Worm (Caenorhabditis elegans): ENCODE measurements around the gene str-33.

The str-33 gene

DNA sequence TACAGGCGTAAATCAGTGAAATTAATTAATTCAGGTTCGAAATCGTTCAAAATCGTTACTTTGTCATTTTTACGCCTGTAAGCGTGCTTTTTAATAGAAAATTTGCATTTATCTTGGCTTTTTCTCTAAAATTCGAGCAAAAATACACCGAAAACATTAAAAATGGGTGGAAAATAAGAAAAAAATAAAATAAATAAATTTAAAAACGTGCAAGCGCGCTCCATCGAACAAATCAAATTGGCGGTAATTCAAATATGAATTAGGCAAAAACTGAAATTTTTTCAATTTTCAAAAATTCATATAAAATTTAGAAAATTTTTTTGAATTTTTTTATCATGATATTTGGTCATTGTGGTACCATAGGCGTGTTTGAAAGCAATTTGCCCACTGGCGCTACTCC, 36.6 kb upstream of the str-33 start:
- peak; percentile 55; the same call in 1 of the 2 replicates for TF ChIP-seq mcd-1 (GFP tag; IDR thresholded peaks at IDR 0.05)

DNA sequence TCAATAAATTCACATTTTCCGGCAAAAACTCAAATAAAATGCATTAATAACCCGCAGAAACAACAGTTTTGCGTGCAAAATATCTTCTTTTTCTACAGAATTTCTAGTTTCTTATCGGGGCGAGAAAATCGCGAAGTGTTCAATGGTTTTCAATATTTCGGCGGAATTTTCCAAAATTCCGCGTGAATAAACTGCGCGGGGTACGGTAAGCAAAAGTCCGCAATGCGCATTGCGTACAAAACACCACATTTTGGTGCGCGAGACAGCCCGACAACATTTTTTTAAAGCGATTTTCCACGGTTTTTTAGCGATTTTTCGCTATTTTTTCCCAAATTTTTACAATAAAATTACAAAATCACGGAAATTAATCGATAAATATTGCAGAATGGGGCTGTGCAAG, 33.9 kb upstream of the str-33 start, which contains the start of gene Y45G12B.2:
Gene Y45G12B.2, plus strand, starts transcription at position 383 of the 400 bp plus-strand sequence.
- TF ChIP-seq madf-10 (tag; optimal IDR thresholded peaks at IDR 0.05) (no peak), dox-1 (GFP tag; IDR thresholded peaks at IDR 0.05) (peak; percentile 81), F22D6.2 (tag; optimal IDR thresholded peaks at IDR 0.05) (no peak), lsl-1 (GFP tag; optimal IDR thresholded peaks at IDR 0.05) (peak; percentile 93), tlf-1 (GFP tag; optimal IDR thresholded peaks at IDR 0.05) (no peak), lin-35 (GFP tag; optimal IDR thresholded peaks at IDR 0.05) (peak in 1 of 3 experiments; percentile 57), B0336.3 (GFP tag; IDR thresholded peaks at IDR 0.05) (peak; percentile 53; the same call in 1 of the 2 replicates), mcd-1 (GFP tag; IDR thresholded peaks at IDR 0.05) (peak; percentile 75), tbp1 (GFP tag; optimal IDR thresholded peaks at IDR 0.05) (peak; percentile 41), athp-1 (tag; optimal IDR thresholded peaks at IDR 0.05) (peak; percentile 6), B0019.2 (GFP tag; conservative IDR thresholded peaks at IDR 0.05) (no peak), ama-1 (optimal IDR thresholded peaks at IDR 0.05) (no peak), ama-1 (GFP tag; optimal IDR thresholded peaks at IDR 0.05) (no peak), lsy-27 (tag; optimal IDR thresholded peaks at IDR 0.05; ENCODE audit: borderline replicate concordance, insufficient read depth) (no peak), hmg-1.2 (GFP tag; IDR thresholded peaks at IDR 0.05) (peak; percentile 46; the same call in 1 of the 2 replicates), F33H1.4 (GFP tag; IDR thresholded peaks at IDR 0.05) (peak; percentile 37), ceh-100 (GFP tag; IDR thresholded peaks at IDR 0.05) (no peak), lin-54 (GFP tag; optimal IDR thresholded peaks at IDR 0.05) (peak; percentile 73), B0035.1 (tag; optimal IDR thresholded peaks at IDR 0.05) (no peak), C17E4.6 (GFP tag; IDR thresholded peaks at IDR 0.05) (peak; percentile 59; the same call in 1 of the 2 replicates), F23B12.7 (tag; optimal IDR thresholded peaks at IDR 0.05; ENCODE audit: insufficient read depth) (peak; percentile 88), nhr-90 (tag; optimal IDR thresholded peaks at IDR 0.05) (no peak), hrde-1 (tag; optimal IDR thresholded peaks at IDR 0.05; ENCODE audit: borderline replicate concordance) (no peak), ztf-28 (GFP tag; IDR thresholded peaks at IDR 0.05) (no peak), tbx-9 (tag; optimal IDR thresholded peaks at IDR 0.05; ENCODE audit: borderline replicate concordance) (no peak), atf-7 (tag; optimal IDR thresholded peaks at IDR 0.05) (no peak), D2030.7 (GFP tag; IDR thresholded peaks at IDR 0.05) (peak; percentile 56; the same call in 1 of the 2 replicates), somi-1 (GFP tag; optimal IDR thresholded peaks at IDR 0.05) (no peak), F49E8.2 (tag; optimal IDR thresholded peaks at IDR 0.05; ENCODE audit: insufficient read depth) (no peak), ztf-18 (tag; optimal IDR thresholded peaks at IDR 0.05) (peak; percentile 5), efl-1 (GFP tag; optimal IDR thresholded peaks at IDR 0.05) (peak; percentile 53), madf-6 (GFP tag; IDR thresholded peaks at IDR 0.05) (peak; percentile 63; the same call in 1 of the 2 replicates), lir-1 (GFP tag; conservative IDR thresholded peaks at IDR 0.05) (no peak), lin-26 (GFP tag; IDR thresholded peaks at IDR 0.05) (no peak), attf-3 (GFP tag; conservative IDR thresholded peaks at IDR 0.05) (0 out of 2 replicates have a peak, but pooled peaks have one; percentile 27), snpc-1.1 (tag; optimal IDR thresholded peaks at IDR 0.05; ENCODE audit: insufficient read depth) (no peak), ceh-27 (GFP tag; optimal IDR thresholded peaks at IDR 0.05) (peak; percentile 3), pbrm-1 (GFP tag; IDR thresholded peaks at IDR 0.05) (peak; percentile 62; the same call in 1 of the 2 replicates), lin-40 (tag; optimal IDR thresholded peaks at IDR 0.05) (peak; percentile 37), attf-5 (GFP tag; optimal IDR thresholded peaks at IDR 0.05) (peak; percentile 30), nhr-80 (tag; optimal IDR thresholded peaks at IDR 0.05) (peak; percentile 36), dpl-1 (GFP tag; optimal IDR thresholded peaks at IDR 0.05) (peak; percentile 50), dpff-1 (tag; optimal IDR thresholded peaks at IDR 0.05) (no peak), ekl-4 (GFP tag; IDR thresholded peaks at IDR 0.05) (no peak), Y95B8A.8 (GFP tag; IDR thresholded peaks at IDR 0.05) (peak; percentile 41; the same call in 1 of the 2 replicates)
